Worm (Caenorhabditis elegans): ENCODE measurements around the gene fbxa-62.

DNA sequence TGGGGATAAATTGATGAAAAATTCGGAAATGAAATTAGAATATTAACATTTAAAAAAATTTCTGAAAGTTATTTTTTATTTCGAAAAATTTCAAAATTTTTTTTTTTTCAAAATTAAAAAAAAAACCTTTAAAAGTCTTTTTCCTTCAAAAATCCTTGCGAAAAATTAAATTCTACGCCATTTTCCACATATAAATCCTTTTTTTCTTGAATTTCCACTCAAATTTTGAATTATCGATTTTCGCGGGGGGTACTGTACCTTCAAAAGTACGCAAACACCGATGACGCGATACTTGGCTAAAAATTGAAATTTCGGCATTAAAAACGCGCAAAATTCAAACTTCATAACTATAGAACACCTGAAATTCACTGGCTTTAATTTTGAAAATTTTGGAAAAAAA lies 16.9 kb upstream of the fbxa-62 start:
- no peak for TF ChIP-seq hmg-20 (GFP tag; IDR thresholded peaks at IDR 0.05)
- no peak for TF ChIP-seq mel-28 (tag; optimal IDR thresholded peaks at IDR 0.05; ENCODE audit: borderline replicate concordance)

Data from whole organism, young adult.